Worm (Caenorhabditis elegans): ENCODE measurements around the gene F10D7.4.

DNA sequence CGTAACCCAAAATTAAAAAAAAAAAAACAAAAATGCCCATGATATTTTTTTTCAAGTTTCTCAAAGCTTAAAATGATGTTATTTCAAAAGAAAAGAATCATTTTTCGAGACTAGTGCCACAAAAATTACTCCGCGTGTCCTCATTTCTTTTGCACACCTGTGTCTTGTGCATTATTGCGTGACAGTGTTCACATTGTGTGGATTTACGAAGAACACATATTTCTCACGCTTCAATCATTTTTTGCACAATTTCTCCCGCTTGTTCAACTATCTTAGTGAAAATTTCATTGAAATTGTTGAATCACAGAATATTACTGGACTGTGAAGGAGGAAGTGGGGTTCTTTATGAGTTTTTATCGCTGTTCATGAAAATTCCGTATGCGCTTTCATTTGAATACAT lies 27.0 kb upstream of the F10D7.4 start:
- no peak for TF ChIP-seq ama-1 (optimal IDR thresholded peaks at IDR 0.05)
- TF ChIP-seq tbx-37 (GFP tag; conservative IDR thresholded peaks at IDR 0.05): no peak
- TF ChIP-seq hnd-1 (tag; optimal IDR thresholded peaks at IDR 0.05): no peak
- no peak for TF ChIP-seq ceh-13 (GFP tag; optimal IDR thresholded peaks at IDR 0.05)
- TF ChIP-seq aly-1 (tag; optimal IDR thresholded peaks at IDR 0.05): no peak
- TF ChIP-seq F13C5.2 (tag; optimal IDR thresholded peaks at IDR 0.05): no peak
- no peak for TF ChIP-seq pes-1 (GFP tag; IDR thresholded peaks at IDR 0.05)
- no peak for TF ChIP-seq scrt-1 (GFP tag; IDR thresholded peaks at IDR 0.05)
- no peak for TF ChIP-seq hmg-4 (GFP tag; optimal IDR thresholded peaks at IDR 0.05)
- no peak for TF ChIP-seq tra-4 (tag; optimal IDR thresholded peaks at IDR 0.05)
- TF ChIP-seq flt-1 (GFP tag; IDR thresholded peaks at IDR 0.05): no peak
- TF ChIP-seq ets-7 (tag; optimal IDR thresholded peaks at IDR 0.05): no peak
- TF ChIP-seq ceh-36 (tag; optimal IDR thresholded peaks at IDR 0.05): no peak

All from whole organism, early embryonic.